Fruit fly (Drosophila melanogaster) whole organism, pupa: Measurements from ENCODE around the gene Tango4.

Experiments used
- CG10348 ChIP-seq: fragments of 200-800 bp; sonication (Bioruptor generic); IDR thresholded peaks from 2 replicates; pipeline ENCODE4 v1.3.6; 2022; ENCODE audit warnings: missing biosample characterization, missing genetic modification characterization
- CG32121 ChIP-seq: fragments of 200-800 bp; sonication (Bioruptor generic); IDR thresholded peaks from 2 replicates; pipeline ENCODE4 v1.3.6; 2022; ENCODE audit warnings: missing biosample characterization, missing genetic modification characterization
- CG9948 ChIP-seq: fragments of 200-800 bp; sonication (Bioruptor generic); optimal IDR thresholded peaks from 2 replicates; lab custom pipeline; 2018; ENCODE audit warnings: missing biosample characterization, mild to moderate bottlenecking, missing genetic modification characterization, moderate library complexity
- D1 ChIP-seq: fragments of 200-800 bp; sonication (Bioruptor generic); optimal IDR thresholded peaks from 2 replicates; lab custom pipeline; 2018; ENCODE audit warnings: missing biosample characterization, mild to moderate bottlenecking, missing genetic modification characterization, moderate library complexity
- Pif1A ChIP-seq: fragments of 200-800 bp; sonication (Bioruptor generic); optimal IDR thresholded peaks from 3 replicates; lab custom pipeline; 2016; ENCODE audit warnings: missing biosample characterization, missing genetic modification characterization
- Pif1B ChIP-seq: fragments of 200-800 bp; sonication (Bioruptor generic); optimal IDR thresholded peaks from 3 replicates; lab custom pipeline; 2016; ENCODE audit warnings: missing biosample characterization, missing genetic modification characterization
- Snoo ChIP-seq: fragments of 200-800 bp; sonication (Bioruptor generic); optimal IDR thresholded peaks from 3 replicates; lab custom pipeline; 2017; ENCODE audit warnings: missing biosample characterization, mild to moderate bottlenecking, missing genetic modification characterization, inconsistent platforms
- fd96Ca ChIP-seq: fragments of 200-800 bp; sonication (Bioruptor generic); IDR thresholded peaks from 3 replicates; pipeline ENCODE4 v1.3.6; 2022; ENCODE audit warnings: missing biosample characterization, missing genetic modification characterization
- gl ChIP-seq: fragments of 200-800 bp; sonication (Bioruptor generic); optimal IDR thresholded peaks from 2 replicates; lab custom pipeline; 2018; ENCODE audit warnings: missing biosample characterization, mild to moderate bottlenecking, missing genetic modification characterization

dm6 chrX:11983838-11984237, 37.0 kb upstream of the Tango4 start:
- TF ChIP-seq Pif1A (GFP tag; lab: Kevin White, UChicago): no peak
- TF ChIP-seq fd96Ca: no peak
- no peak for TF ChIP-seq CG32121 (GFP tag; lab: Robert Waterston, UW)
- TF ChIP-seq CG9948 (tag; lab: Kevin White, UChicago): no peak
- no peak for TF ChIP-seq D1 (tag; lab: Kevin White, UChicago)
- no peak for TF ChIP-seq Snoo (tag; lab: Kevin White, UChicago)
- no peak for TF ChIP-seq CG10348 (GFP tag; lab: Robert Waterston, UW)
- no peak for TF ChIP-seq gl (tag; lab: Kevin White, UChicago)
- no peak for TF ChIP-seq Pif1B
